Worm (Caenorhabditis elegans) whole organism, L3 larva: Measurements from ENCODE around the gene F41D9.2.

Source experiments
- R02D3.7 ChIP-seq: fragments of 150-350 bp; optimal IDR thresholded peaks from 2 replicates; lab custom pipeline; 2014; ENCODE audit warnings: missing biosample characterization, missing genetic modification characterization
- fkh-10 ChIP-seq: sonication (generic microtip); optimal IDR thresholded peaks from 2 replicates; lab custom pipeline; 2017; ENCODE audit warnings: missing biosample characterization, missing genetic modification reagents, missing genetic modification characterization
- fos-1 ChIP-seq: fragments of 150-350 bp; optimal IDR thresholded peaks from 2 replicates; lab custom pipeline; 2014; ENCODE audit warnings: missing biosample characterization, missing genetic modification characterization
- pha-4 ChIP-seq: fragments of 150-350 bp; optimal IDR thresholded peaks from 2 replicates; lab custom pipeline; 2014; ENCODE audit warnings: missing biosample characterization, missing genetic modification reagents, missing genetic modification characterization
- unc-62 ChIP-seq: fragments of 150-350 bp; sonication (generic microtip); optimal IDR thresholded peaks from 4 replicates; lab custom pipeline; 2014; ENCODE audit warnings: missing biosample characterization, missing genetic modification reagents, missing genetic modification characterization

ce11 chrX:8362379-8362778 is 22.4 kb downstream of the F41D9.2 start:
- no peak for TF ChIP-seq unc-62
- TF ChIP-seq fos-1 (tag; lab: Kevin White, UChicago) = no peak
- TF ChIP-seq fkh-10 (GFP tag; lab: Kevin White, UChicago) = no peak
- no peak for TF ChIP-seq R02D3.7
- no peak for TF ChIP-seq pha-4 (tag; lab: Kevin White, UChicago)
